Worm (Caenorhabditis elegans) whole organism, L1 larva: ENCODE results near the gene str-204.

Experiments used
- C04F5.9 ChIP-seq: sonication (generic microtip); optimal IDR thresholded peaks from 2 replicates; lab custom pipeline; 2016; ENCODE audit warnings: missing genetic modification characterization, missing compliant biosample characterization
- alr-1 ChIP-seq: fragments of 200-800 bp; sonication (Bioruptor generic); optimal IDR thresholded peaks from 2 replicates; lab custom pipeline; 2018; ENCODE audit warnings: borderline replicate concordance, mild to moderate bottlenecking, missing genetic modification characterization, missing compliant biosample characterization
- ama-1 ChIP-seq: fragments of 150-350 bp; optimal IDR thresholded peaks from 2 replicates; lab custom pipeline; 2014
- blmp-1 ChIP-seq: fragments of 150-350 bp; optimal IDR thresholded peaks from 2 replicates; lab custom pipeline; 2014; ENCODE audit warnings: missing biosample characterization, missing genetic modification characterization
- ceh-63 ChIP-seq: fragments of 200-800 bp; sonication (Bioruptor generic); optimal IDR thresholded peaks from 2 replicates; lab custom pipeline; 2018; ENCODE audit warnings: mild to moderate bottlenecking, missing genetic modification characterization, missing compliant biosample characterization
- ceh-82 ChIP-seq, 3 experiments: fragments of 150-350 bp in 1 of 3; sonication (generic microtip) in 2 of 3; optimal IDR thresholded peaks; 2 replicates each; lab custom pipeline; 2014 to 2017; ENCODE audit warnings: missing biosample characterization in 3 of 3, missing genetic modification characterization in 3 of 3
- ceh-90 ChIP-seq: sonication (generic microtip); optimal IDR thresholded peaks from 2 replicates; lab custom pipeline; 2016; ENCODE audit warnings: missing genetic modification characterization, missing compliant biosample characterization
- dsc-1 ChIP-seq: sonication (generic microtip); optimal IDR thresholded peaks from 2 replicates; lab custom pipeline; 2016; ENCODE audit warnings: mild to moderate bottlenecking, missing genetic modification characterization, missing compliant biosample characterization
- efl-1 ChIP-seq, 4 experiments: fragments of 150-350 bp; optimal IDR thresholded peaks in 3 of 4; peaks in 1 of 4; 1 replicate in 1 of 4; 2 replicates in 3 of 4; lab custom pipeline; 2014; ENCODE audit warnings: missing biosample characterization in 2 of 4, missing genetic modification characterization in 2 of 4, missing genetic modification reagents in 2 of 4
- efl-3 ChIP-seq: fragments of 200-800 bp; sonication (Bioruptor generic); optimal IDR thresholded peaks from 2 replicates; lab custom pipeline; 2018; ENCODE audit warnings: mild to moderate bottlenecking, missing genetic modification characterization, missing compliant biosample characterization
- egl-13 ChIP-seq: sonication (generic microtip); optimal IDR thresholded peaks from 2 replicates; lab custom pipeline; 2016; ENCODE audit warnings: missing genotype, missing genetic modification reagents, missing genetic modification characterization, missing compliant biosample characterization
- egl-27 ChIP-seq, 2 experiments: fragments of 150-350 bp in 1 of 2; sonication (generic microtip); optimal IDR thresholded peaks; 3 replicates each; lab custom pipeline; 2017 to 2018; ENCODE audit warnings: missing biosample characterization in 2 of 2, missing genetic modification characterization in 2 of 2, missing genetic modification reagents in 2 of 2
- elt-2 ChIP-seq: sonication (generic microtip); optimal IDR thresholded peaks from 2 replicates; lab custom pipeline; 2016; ENCODE audit warnings: missing genetic modification characterization, mild to moderate bottlenecking, inconsistent platforms, missing compliant biosample characterization, missing genetic modification reagents
- fkh-10 ChIP-seq: sonication (generic microtip); optimal IDR thresholded peaks from 2 replicates; lab custom pipeline; 2017; ENCODE audit warnings: missing biosample characterization, missing genetic modification reagents, missing genetic modification characterization
- fkh-4 ChIP-seq: sonication (generic microtip); optimal IDR thresholded peaks from 2 replicates; lab custom pipeline; 2016; ENCODE audit warnings: missing compliant biosample characterization, missing genetic modification characterization, borderline replicate concordance
- fos-1 ChIP-seq: fragments of 150-350 bp; optimal IDR thresholded peaks from 2 replicates; lab custom pipeline; 2014; ENCODE audit warnings: missing biosample characterization, missing genetic modification characterization
- hlh-17 ChIP-seq: fragments of 200-800 bp; sonication (Bioruptor generic); optimal IDR thresholded peaks from 2 replicates; lab custom pipeline; 2018; ENCODE audit warnings: missing genetic modification characterization, mild to moderate bottlenecking, missing compliant biosample characterization, moderate library complexity, borderline replicate concordance
- hlh-4 ChIP-seq: sonication (generic microtip); optimal IDR thresholded peaks from 2 replicates; lab custom pipeline; 2016; ENCODE audit warnings: mild to moderate bottlenecking, missing genetic modification characterization, missing compliant biosample characterization
- irx-1 ChIP-seq: sonication (generic microtip); optimal IDR thresholded peaks from 2 replicates; lab custom pipeline; 2016; ENCODE audit warnings: missing genetic modification characterization, missing compliant biosample characterization
- lin-13 ChIP-seq: fragments of 150-350 bp; optimal IDR thresholded peaks from 2 replicates; lab custom pipeline; 2014; ENCODE audit warnings: missing biosample characterization, missing genetic modification reagents, missing genetic modification characterization
- lin-14 ChIP-seq: fragments of 200-800 bp; sonication (Bioruptor generic); optimal IDR thresholded peaks from 2 replicates; lab custom pipeline; 2018; ENCODE audit warnings: mild to moderate bottlenecking, missing genetic modification characterization, moderate library complexity, missing compliant biosample characterization
- lin-15B ChIP-seq: fragments of 150-350 bp; sonication (generic microtip); optimal IDR thresholded peaks from 3 replicates; lab custom pipeline; 2014; ENCODE audit warnings: missing biosample characterization, missing genetic modification characterization
- lin-35 ChIP-seq, 2 experiments: fragments of 150-350 bp; optimal IDR thresholded peaks; 2 replicates each; lab custom pipeline; 2014; ENCODE audit warnings: missing biosample characterization in 2 of 2, missing genetic modification characterization in 2 of 2, missing genetic modification reagents in 2 of 2
- lsy-2 ChIP-seq, 2 experiments: fragments of 150-350 bp; optimal IDR thresholded peaks; 2 replicates each; lab custom pipeline; 2014; ENCODE audit warnings: missing biosample characterization in 2 of 2, missing genetic modification characterization in 2 of 2
- mab-9 ChIP-seq: fragments of 200-800 bp; sonication (Bioruptor generic); IDR thresholded peaks from 2 replicates; pipeline ENCODE4 v1.3.6; 2022; ENCODE audit warnings: missing genetic modification reagents, missing genetic modification characterization, missing compliant biosample characterization
- mdl-1 ChIP-seq, 2 experiments: fragments of 150-350 bp; optimal IDR thresholded peaks; 2 replicates each; lab custom pipeline; 2014 to 2017; ENCODE audit warnings: missing biosample characterization in 2 of 2, missing genetic modification characterization in 2 of 2, inconsistent platforms in 1 of 2
- mef-2 ChIP-seq: fragments of 150-350 bp; optimal IDR thresholded peaks from 2 replicates; lab custom pipeline; 2014; ENCODE audit warnings: missing biosample characterization, missing genetic modification characterization
- nhr-11 ChIP-seq: fragments of 150-350 bp; optimal IDR thresholded peaks from 2 replicates; lab custom pipeline; 2014; ENCODE audit warnings: missing biosample characterization, missing genetic modification characterization
- nhr-19 ChIP-seq: fragments of 200-800 bp; sonication (Bioruptor generic); conservative IDR thresholded peaks from 2 replicates; pipeline ENCODE4 v1.3.6; 2022; ENCODE audit warnings: missing genetic modification characterization, missing compliant biosample characterization
- nhr-20 ChIP-seq: sonication (generic microtip); optimal IDR thresholded peaks from 2 replicates; lab custom pipeline; 2016; ENCODE audit warnings: mild to moderate bottlenecking, missing genetic modification characterization, missing compliant biosample characterization
- nhr-237 ChIP-seq: fragments of 150-350 bp; optimal IDR thresholded peaks from 2 replicates; lab custom pipeline; 2014; ENCODE audit warnings: missing biosample characterization, missing genetic modification characterization
- nhr-28 ChIP-seq: fragments of 150-350 bp; optimal IDR thresholded peaks from 2 replicates; lab custom pipeline; 2014; ENCODE audit warnings: missing biosample characterization, missing genetic modification characterization
- nhr-47 ChIP-seq: sonication (generic microtip); optimal IDR thresholded peaks from 2 replicates; lab custom pipeline; 2016; ENCODE audit warnings: mild to moderate bottlenecking, missing genetic modification characterization, moderate library complexity, missing compliant biosample characterization
- nhr-76 ChIP-seq: sonication (generic microtip); optimal IDR thresholded peaks from 2 replicates; lab custom pipeline; 2017; ENCODE audit warnings: missing biosample characterization, missing genetic modification characterization
- nhr-77 ChIP-seq: fragments of 150-350 bp; optimal IDR thresholded peaks from 2 replicates; lab custom pipeline; 2014; ENCODE audit warnings: missing biosample characterization, missing genetic modification characterization
- nhr-84 ChIP-seq: sonication (generic microtip); optimal IDR thresholded peaks from 2 replicates; lab custom pipeline; 2017; ENCODE audit warnings: missing biosample characterization, missing genetic modification characterization
- nhr-85 ChIP-seq: sonication (generic microtip); peaks from one replicate; lab custom pipeline; 2016; ENCODE audit warnings: missing genetic modification characterization, inconsistent platforms, missing compliant biosample characterization
- nhr-90 ChIP-seq: sonication (generic microtip); optimal IDR thresholded peaks from 2 replicates; lab custom pipeline; 2016; ENCODE audit warnings: mild to moderate bottlenecking, missing genetic modification characterization, missing compliant biosample characterization; ENCODE audit not compliant: poor library complexity
- pag-3 ChIP-seq: sonication (generic microtip); optimal IDR thresholded peaks from 2 replicates; lab custom pipeline; 2017; ENCODE audit warnings: missing genetic modification characterization, mild to moderate bottlenecking, missing compliant biosample characterization, antibody characterized with exemption, borderline replicate concordance; ENCODE audit not compliant: insufficient read depth
- pqm-1 ChIP-seq: sonication (generic microtip); optimal IDR thresholded peaks from 3 replicates; lab custom pipeline; 2017; ENCODE audit warnings: missing biosample characterization, missing genetic modification characterization
- sox-4 ChIP-seq: sonication (generic microtip); optimal IDR thresholded peaks from 2 replicates; lab custom pipeline; 2016; ENCODE audit warnings: missing genetic modification characterization, missing compliant biosample characterization
- sup-37 ChIP-seq: fragments of 200-800 bp; sonication (Bioruptor generic); optimal IDR thresholded peaks from 2 replicates; lab custom pipeline; 2018; ENCODE audit warnings: mild to moderate bottlenecking, missing genetic modification characterization, missing compliant biosample characterization
- swsn-7 ChIP-seq: sonication (generic microtip); optimal IDR thresholded peaks from 2 replicates; lab custom pipeline; 2016; ENCODE audit warnings: missing genetic modification characterization, missing compliant biosample characterization
- tbx-2 ChIP-seq: sonication (generic microtip); optimal IDR thresholded peaks from 2 replicates; lab custom pipeline; 2016; ENCODE audit warnings: missing genetic modification characterization, missing compliant biosample characterization
- tlp-1 ChIP-seq: fragments of 150-350 bp; optimal IDR thresholded peaks from 2 replicates; lab custom pipeline; 2014; ENCODE audit warnings: missing biosample characterization, missing genetic modification characterization
- unc-30 ChIP-seq: sonication (generic microtip); optimal IDR thresholded peaks from 2 replicates; lab custom pipeline; 2017; ENCODE audit warnings: missing biosample characterization, missing genetic modification characterization
- unc-86 ChIP-seq: sonication (generic microtip); optimal IDR thresholded peaks from 2 replicates; lab custom pipeline; 2016; ENCODE audit warnings: missing genetic modification characterization, missing compliant biosample characterization
- xbp-1 ChIP-seq: sonication (generic microtip); optimal IDR thresholded peaks from 2 replicates; lab custom pipeline; 2016; ENCODE audit warnings: missing genetic modification characterization, missing compliant biosample characterization
- zag-1 ChIP-seq: fragments of 150-350 bp; optimal IDR thresholded peaks from 2 replicates; lab custom pipeline; 2014; ENCODE audit warnings: missing biosample characterization, missing genetic modification characterization

Gene str-204

DNA sequence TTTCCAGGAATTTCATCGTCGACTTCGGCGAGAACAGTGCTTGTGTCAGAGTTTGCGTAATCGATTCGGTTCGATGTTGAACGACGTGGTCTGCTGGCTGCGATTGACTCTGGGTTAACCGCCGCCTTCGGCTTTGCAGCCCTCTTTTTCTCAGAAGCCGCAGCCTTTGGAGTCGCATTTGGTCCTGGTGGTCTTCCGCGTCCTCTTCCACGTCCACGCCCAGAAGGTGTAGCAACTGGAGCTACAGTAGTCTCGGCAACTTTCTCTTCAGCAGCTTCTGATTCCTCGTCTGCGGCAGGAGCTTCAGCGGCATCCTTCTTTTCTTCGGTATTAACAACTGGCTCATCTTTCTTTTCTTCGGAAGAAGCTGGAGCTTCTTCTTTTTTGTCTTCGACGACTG lies 35.3 kb downstream of the str-204 start:
- no peak for TF ChIP-seq pag-3 (tag; lab: Kevin White, UChicago)
- no peak for TF ChIP-seq hlh-17 (GFP tag; lab: Kevin White, UChicago)
- TF ChIP-seq alr-1 (tag; lab: Kevin White, UChicago) = no peak
- TF ChIP-seq fos-1 (tag; lab: Kevin White, UChicago) = no peak
- TF ChIP-seq nhr-90 = no peak
- no peak for TF ChIP-seq hlh-4 (tag; lab: Kevin White, UChicago)
- no peak for TF ChIP-seq nhr-20 (tag; lab: Kevin White, UChicago)
- no peak for TF ChIP-seq nhr-11 (tag; lab: Kevin White, UChicago)
- TF ChIP-seq fkh-4 (tag; lab: Kevin White, UChicago) = no peak
- no peak for TF ChIP-seq nhr-77 (tag; lab: Kevin White, UChicago)
- no peak for TF ChIP-seq nhr-28 (tag; lab: Kevin White, UChicago)
- no peak for TF ChIP-seq tbx-2 (tag; lab: Kevin White, UChicago)
- TF ChIP-seq ceh-82 (tag; optimal IDR thresholded peaks at IDR 0.05; lab: Kevin White, UChicago) = no peak
- TF ChIP-seq C04F5.9 (tag; lab: Kevin White, UChicago) = no peak
- TF ChIP-seq egl-27 (tag; optimal IDR thresholded peaks at IDR 0.05; lab: Kevin White, UChicago) = no peak
- no peak for TF ChIP-seq nhr-85 (tag; lab: Kevin White, UChicago)
- no peak for TF ChIP-seq irx-1 (tag; lab: Kevin White, UChicago)
- TF ChIP-seq lin-15B = no peak
- TF ChIP-seq efl-3 (GFP tag; lab: Kevin White, UChicago) = no peak

DNA sequence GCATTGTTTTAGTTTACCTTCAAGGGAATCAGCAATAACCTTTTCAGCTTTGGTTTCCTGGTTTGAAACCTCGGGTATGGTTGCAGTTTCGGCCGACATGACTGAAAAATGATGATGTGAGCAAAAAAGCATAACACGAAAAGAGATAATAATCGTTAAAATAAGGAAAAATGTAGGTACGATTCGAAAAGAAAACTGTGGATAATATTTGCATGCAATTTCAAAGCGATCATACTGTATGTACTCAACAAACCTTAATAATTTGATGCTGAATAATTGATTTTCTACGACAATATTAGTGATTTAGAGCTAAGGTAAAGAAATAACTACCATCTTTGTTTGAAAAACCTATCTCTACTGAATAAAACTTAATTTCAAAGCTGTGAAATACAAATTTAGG lies 36.5 kb downstream of the str-204 start, which contains the start of gene attf-2:
Gene attf-2, minus strand, starts transcription at position 101 of the 400 bp plus-strand sequence.
- TF ChIP-seq unc-30 (tag; lab: Kevin White, UChicago) (no peak), elt-2 (tag; lab: Kevin White, UChicago) (no peak), ama-1 (lab: Kevin White, UChicago) (no peak), nhr-19 (no peak), swsn-7 (tag; lab: Kevin White, UChicago) (no peak), tlp-1 (tag; lab: Kevin White, UChicago) (no peak), lin-35 (GFP tag; optimal IDR thresholded peaks at IDR 0.05; lab: Kevin White, UChicago) (no peak), blmp-1 (tag; lab: Kevin White, UChicago) (no peak)

DNA sequence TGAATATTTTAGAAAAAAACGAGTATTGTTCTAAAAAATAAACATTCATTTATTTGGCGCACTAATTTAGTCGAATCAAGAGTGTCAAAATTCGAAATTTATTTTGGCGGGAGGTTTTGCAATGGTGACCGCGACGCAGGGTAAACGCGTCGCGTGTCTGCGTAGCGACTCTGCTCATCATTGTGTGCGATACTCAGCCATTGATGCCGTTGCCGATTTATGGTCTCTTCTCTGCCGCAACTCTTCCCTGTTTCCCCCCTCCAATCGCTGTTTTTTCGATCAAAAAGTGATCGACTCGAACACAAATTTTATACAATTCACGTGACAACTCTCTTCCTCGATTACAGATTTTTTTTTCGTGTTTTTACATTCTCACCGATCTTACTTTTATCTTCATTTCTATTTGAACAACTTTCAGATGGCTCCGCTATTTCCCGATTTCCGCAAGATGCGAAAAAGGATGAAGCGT lies 37.0 kb downstream of the str-204 start, which contains the start of gene F09G2.2:
Gene F09G2.2, plus strand, starts transcription at position 419 of the 469 bp plus-strand sequence.
- TF ChIP-seq ceh-63 (GFP tag; lab: Kevin White, UChicago) = no peak
- peak; percentile 96 for TF ChIP-seq nhr-85 (tag; lab: Kevin White, UChicago)
- TF ChIP-seq efl-3 (GFP tag; lab: Kevin White, UChicago) = no peak
- peak; percentile 82 for TF ChIP-seq irx-1 (tag; lab: Kevin White, UChicago)
- no peak for TF ChIP-seq zag-1
- TF ChIP-seq dsc-1 = peak; percentile 82
- peak; percentile 90 for TF ChIP-seq lin-13 (GFP tag; lab: Kevin White, UChicago)
- peak; percentile 79 for TF ChIP-seq nhr-237
- TF ChIP-seq efl-1 (optimal IDR thresholded peaks at IDR 0.05; lab: Kevin White, UChicago) = peak; percentile 91
- peak; percentile 89 to 99 for TF ChIP-seq efl-1 (GFP tag; optimal IDR thresholded peaks at IDR 0.05 in 1 of 2; lab: Kevin White, UChicago)
- TF ChIP-seq pqm-1 = no peak
- peak; percentile 74 for TF ChIP-seq egl-13 (tag; lab: Kevin White, UChicago)
- peak; percentile 44 for TF ChIP-seq fkh-10
- peak; percentile 91 for TF ChIP-seq nhr-47
- peak; percentile 30 for TF ChIP-seq sup-37 (GFP tag; lab: Kevin White, UChicago)
- no peak for TF ChIP-seq ceh-90
- no peak for TF ChIP-seq nhr-84 (tag; lab: Kevin White, UChicago)
- peak; percentile 60 for TF ChIP-seq mab-9 (GFP tag; lab: Robert Waterston, UW)
- no peak for TF ChIP-seq nhr-76 (tag; lab: Kevin White, UChicago)
- peak; percentile 90 to 95 for TF ChIP-seq lsy-2 (tag; optimal IDR thresholded peaks at IDR 0.05; lab: Kevin White, UChicago)
- TF ChIP-seq elt-2 (tag; lab: Kevin White, UChicago) = peak; percentile 78
- peak; percentile 92 for TF ChIP-seq nhr-90
- no peak for TF ChIP-seq sox-4 (tag; lab: Kevin White, UChicago)
- TF ChIP-seq nhr-77 (tag; lab: Kevin White, UChicago) = peak; percentile 86
- peak; percentile 94 for TF ChIP-seq xbp-1 (tag; lab: Kevin White, UChicago)
- peak in 1 of 2 experiments; percentile 90 for TF ChIP-seq mdl-1 (tag; optimal IDR thresholded peaks at IDR 0.05; lab: Kevin White, UChicago)
- peak; percentile 62 for TF ChIP-seq mef-2
- peak; percentile 91 for TF ChIP-seq lin-14 (GFP tag; lab: Kevin White, UChicago)
- TF ChIP-seq unc-86 (tag; lab: Kevin White, UChicago) = peak; percentile 83
